Fruit fly (Drosophila melanogaster) S2 (cell line): ENCODE measurements around the gene CG43179.

Experiments
- CG8478 ChIP-seq: fragments of >200 bp; optimal IDR thresholded peaks from 2 replicates; lab custom pipeline; 2018
- CTCF ChIP-seq, 2 experiments: fragments of >200 bp; optimal IDR thresholded peaks; 2 replicates each; lab custom pipeline; 2018

DNA sequence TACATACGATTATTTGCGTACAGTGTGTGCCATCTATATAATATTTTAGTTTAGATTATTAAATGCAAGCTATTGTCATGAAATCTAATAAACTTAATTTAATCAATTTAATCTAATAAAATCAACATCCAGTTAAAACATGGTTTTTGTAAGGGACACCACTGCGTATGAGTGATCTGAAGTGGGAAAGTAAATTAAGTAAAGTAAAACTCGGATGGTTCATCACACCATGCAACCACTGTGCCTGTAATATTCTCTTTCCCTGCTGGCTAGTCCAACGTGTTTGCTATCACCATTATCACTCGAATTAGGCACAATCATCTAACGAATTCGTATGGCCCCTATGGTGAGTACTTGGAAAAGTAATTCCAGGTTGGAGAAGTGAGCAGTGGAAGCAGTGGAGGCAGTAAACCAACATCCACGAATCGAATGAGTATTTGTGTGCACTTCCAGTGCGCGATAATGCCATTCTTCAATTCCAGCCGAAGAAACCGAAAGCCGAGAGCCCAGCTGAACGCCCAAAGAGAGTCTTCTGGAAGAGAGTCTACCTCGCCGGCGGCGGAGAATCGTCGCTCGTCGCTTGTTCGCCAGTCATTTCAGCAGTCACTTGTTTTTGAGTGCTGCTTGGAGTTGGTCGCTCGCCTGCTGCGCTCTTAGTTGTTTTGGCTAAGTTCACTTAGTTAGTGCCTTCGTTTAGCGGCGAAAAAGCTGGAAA is 32.9 kb downstream of the CG43179 start, which contains the start of gene red:
- TF ChIP-seq CTCF (optimal IDR thresholded peaks at IDR 0.05; lab: Kevin White, UChicago) (no peak), CG8478 (lab: Kevin White, UChicago) (no peak)
